Fruit fly (Drosophila melanogaster) whole organism, embryonic: ENCODE results near the gene CG4968.
A peak's percentile ranks its signal among the peaks of the same experiment; 100 is the strongest.

Experiments used
- CG10274 ChIP-seq: fragments of 200-800 bp; sonication (Bioruptor generic); optimal IDR thresholded peaks from 3 replicates; lab custom pipeline; 2017; ENCODE audit warnings: missing biosample characterization, mild to moderate bottlenecking, missing genetic modification characterization
- CG10321 ChIP-seq: fragments of 200-800 bp; sonication (Bioruptor generic); IDR thresholded peaks from 2 replicates; pipeline ENCODE4 v1.3.6; 2022; ENCODE audit warnings: missing biosample characterization, missing genetic modification characterization
- CG11695 ChIP-seq: fragments of 200-800 bp; sonication (Bioruptor generic); IDR thresholded peaks from 3 replicates; pipeline ENCODE4 v1.3.6; 2022; ENCODE audit warnings: missing biosample characterization, missing genetic modification characterization
- CG12219 ChIP-seq: fragments of 200-800 bp; sonication (Bioruptor generic); optimal IDR thresholded peaks from 3 replicates; lab custom pipeline; 2018; ENCODE audit warnings: missing biosample characterization, mild to moderate bottlenecking, missing genetic modification characterization
- CG12299 ChIP-seq: fragments of 200-800 bp; sonication (Bioruptor generic); optimal IDR thresholded peaks from 2 replicates; lab custom pipeline; 2018; ENCODE audit warnings: missing biosample characterization, mild to moderate bottlenecking, missing genetic modification characterization
- CG12391 ChIP-seq: fragments of 200-800 bp; sonication (Bioruptor generic); optimal IDR thresholded peaks from 3 replicates; lab custom pipeline; 2018; ENCODE audit warnings: missing biosample characterization, mild to moderate bottlenecking, missing genetic modification characterization, moderate library complexity
- CG14050 ChIP-seq: fragments of 200-800 bp; sonication (Bioruptor generic); IDR thresholded peaks from 3 replicates; pipeline ENCODE4 v1.3.6; 2022; ENCODE audit warnings: missing biosample characterization, missing genetic modification characterization
- CG15696 ChIP-seq: fragments of 200-800 bp; sonication (Bioruptor generic); optimal IDR thresholded peaks from 2 replicates; lab custom pipeline; 2019; ENCODE audit warnings: missing biosample characterization, mild to moderate bottlenecking, missing genetic modification characterization, moderate library complexity
- CG1647 ChIP-seq: fragments of 200-800 bp; sonication (Bioruptor generic); optimal IDR thresholded peaks from 3 replicates; lab custom pipeline; 2016; ENCODE audit warnings: missing biosample characterization, missing genetic modification characterization
- CG17612 ChIP-seq: fragments of 200-800 bp; sonication (Bioruptor generic); IDR thresholded peaks from 2 replicates; pipeline ENCODE4 v1.3.6; 2022; ENCODE audit warnings: missing biosample characterization, missing genetic modification characterization
- CG2120 ChIP-seq: fragments of 200-800 bp; sonication (Bioruptor generic); optimal IDR thresholded peaks from 3 replicates; lab custom pipeline; 2016; ENCODE audit warnings: missing biosample characterization, missing genetic modification characterization
- CG31441 ChIP-seq: fragments of 200-800 bp; sonication (Bioruptor generic); IDR thresholded peaks from 2 replicates; pipeline ENCODE4 v1.3.6; 2022; ENCODE audit warnings: missing biosample characterization, missing genetic modification characterization
- CG32767 ChIP-seq: fragments of 200-800 bp; sonication (Bioruptor generic); IDR thresholded peaks from 2 replicates; pipeline ENCODE4 v1.3.6; 2022; ENCODE audit warnings: missing biosample characterization, missing genetic modification characterization
- CG34224 ChIP-seq: fragments of 200-800 bp; sonication (Bioruptor generic); IDR thresholded peaks from 3 replicates; pipeline ENCODE4 v1.3.6; 2022; ENCODE audit warnings: missing biosample characterization, missing genetic modification characterization; ENCODE audit not compliant: partially characterized antibody
- CG3838 ChIP-seq: fragments of 200-800 bp; sonication (Bioruptor generic); optimal IDR thresholded peaks from 3 replicates; lab custom pipeline; 2016; ENCODE audit warnings: missing biosample characterization, missing genetic modification characterization
- CG4404 ChIP-seq: fragments of 200-800 bp; sonication (Bioruptor generic); IDR thresholded peaks from 2 replicates; pipeline ENCODE4 v1.3.6; 2022; ENCODE audit warnings: missing biosample characterization, missing genetic modification characterization
- CG6689 ChIP-seq: fragments of 200-800 bp; sonication (Bioruptor generic); IDR thresholded peaks from 2 replicates; pipeline ENCODE4 v1.3.6; 2022; ENCODE audit warnings: missing biosample characterization, missing genetic modification characterization
- CG7271 ChIP-seq: fragments of 200-800 bp; sonication (Bioruptor generic); optimal IDR thresholded peaks from 2 replicates; lab custom pipeline; 2018; ENCODE audit warnings: missing biosample characterization, mild to moderate bottlenecking, missing genetic modification characterization, moderate library complexity
- CG9609 ChIP-seq: fragments of 200-800 bp; sonication (Bioruptor generic); optimal IDR thresholded peaks from 3 replicates; lab custom pipeline; 2016; ENCODE audit warnings: missing biosample characterization, missing genetic modification characterization
- Chrac-16 ChIP-seq: fragments of 200-800 bp; sonication (Bioruptor generic); optimal IDR thresholded peaks from 3 replicates; lab custom pipeline; 2016; ENCODE audit warnings: missing biosample characterization, missing genetic modification characterization
- Dbx ChIP-seq: fragments of 200-800 bp; sonication (Bioruptor generic); IDR thresholded peaks from 3 replicates; pipeline ENCODE4 v1.3.6; 2022; ENCODE audit warnings: missing biosample characterization, missing genetic modification characterization
- Fer1 ChIP-seq: fragments of 200-800 bp; sonication (Bioruptor generic); optimal IDR thresholded peaks from 2 replicates; lab custom pipeline; 2017; ENCODE audit warnings: missing biosample characterization, mild to moderate bottlenecking, missing genetic modification characterization
- Hand ChIP-seq: fragments of 200-800 bp; sonication (Bioruptor generic); optimal IDR thresholded peaks from 2 replicates; lab custom pipeline; 2017; ENCODE audit warnings: mild to moderate bottlenecking, missing biosample characterization, missing genetic modification reagents, missing genetic modification characterization
- HmgD ChIP-seq: fragments of 200-800 bp; sonication (Bioruptor generic); optimal IDR thresholded peaks from 3 replicates; lab custom pipeline; 2016; ENCODE audit warnings: missing biosample characterization, missing genetic modification characterization
- Hmx ChIP-seq: fragments of 200-800 bp; sonication (Bioruptor generic); optimal IDR thresholded peaks from 2 replicates; lab custom pipeline; 2016; ENCODE audit warnings: missing biosample characterization, missing genetic modification characterization
- Hr39 ChIP-seq: fragments of >200 bp; optimal IDR thresholded peaks from 2 replicates; lab custom pipeline; 2017
- Hsf ChIP-seq: fragments of 200-800 bp; sonication (Bioruptor generic); optimal IDR thresholded peaks from 3 replicates; lab custom pipeline; 2016; ENCODE audit warnings: missing biosample characterization, missing genetic modification characterization
- Jarid2 ChIP-seq: fragments of 200-800 bp; sonication (Bioruptor generic); optimal IDR thresholded peaks from 3 replicates; lab custom pipeline; 2017; ENCODE audit warnings: mild to moderate bottlenecking, missing biosample characterization, missing genetic modification reagents, missing genetic modification characterization
- Max ChIP-seq: fragments of 200-800 bp; sonication (Bioruptor generic); optimal IDR thresholded peaks from 2 replicates; lab custom pipeline; 2016; ENCODE audit warnings: missing biosample characterization, mild to moderate bottlenecking, missing genetic modification characterization
- Meics ChIP-seq: fragments of 200-800 bp; sonication (Bioruptor generic); optimal IDR thresholded peaks from 2 replicates; lab custom pipeline; 2017; ENCODE audit warnings: missing biosample characterization, mild to moderate bottlenecking, missing genetic modification characterization
- Taf1 ChIP-seq: fragments of 200-800 bp; sonication (Bioruptor generic); IDR thresholded peaks from 2 replicates; pipeline ENCODE4 v1.3.6; 2022; ENCODE audit warnings: missing biosample characterization, missing genetic modification characterization
- dimm ChIP-seq: fragments of 200-800 bp; sonication (Bioruptor generic); IDR thresholded peaks from 2 replicates; pipeline ENCODE4 v1.3.6; 2022; ENCODE audit warnings: missing biosample characterization, missing genetic modification characterization
- dpn ChIP-seq, 2 experiments: fragments of 200-800 bp; sonication (Bioruptor generic); optimal IDR thresholded peaks; 3 replicates each; lab custom pipeline; 2016; ENCODE audit warnings: missing biosample characterization in 2 of 2, missing genetic modification characterization in 2 of 2
- fd102C ChIP-seq: fragments of 200-800 bp; sonication (Bioruptor generic); optimal IDR thresholded peaks from 2 replicates; lab custom pipeline; 2018; ENCODE audit warnings: missing biosample characterization, mild to moderate bottlenecking, missing genetic modification characterization, moderate library complexity
- gce ChIP-seq: fragments of 200-800 bp; sonication (Bioruptor generic); IDR thresholded peaks from 3 replicates; pipeline ENCODE4 v1.3.6; 2022; ENCODE audit warnings: missing biosample characterization, missing genetic modification characterization
- ham ChIP-seq: fragments of 200-800 bp; sonication (Bioruptor generic); IDR thresholded peaks from 2 replicates; pipeline ENCODE4 v1.3.6; 2022; ENCODE audit warnings: missing biosample characterization, missing genetic modification characterization
- jing ChIP-seq: fragments of 200-800 bp; sonication (Bioruptor generic); optimal IDR thresholded peaks from 2 replicates; lab custom pipeline; 2018; ENCODE audit warnings: missing biosample characterization, mild to moderate bottlenecking, missing genetic modification characterization
- jumu ChIP-seq: fragments of 200-800 bp; sonication (Bioruptor generic); optimal IDR thresholded peaks from 3 replicates; lab custom pipeline; 2016; ENCODE audit warnings: missing biosample characterization, missing genetic modification characterization
- kah ChIP-seq: fragments of 200-800 bp; sonication (Bioruptor generic); optimal IDR thresholded peaks from 2 replicates; lab custom pipeline; 2018; ENCODE audit warnings: missing biosample characterization, mild to moderate bottlenecking, missing genetic modification characterization
- kni ChIP-seq: fragments of 200-800 bp; sonication (Bioruptor generic); optimal IDR thresholded peaks from 3 replicates; lab custom pipeline; 2017; ENCODE audit warnings: mild to moderate bottlenecking, missing biosample characterization, missing genetic modification reagents, missing genetic modification characterization
- nerfin-1 ChIP-seq: fragments of 200-800 bp; sonication (Bioruptor generic); optimal IDR thresholded peaks from 3 replicates; lab custom pipeline; 2019; ENCODE audit warnings: missing biosample characterization, mild to moderate bottlenecking, missing genetic modification characterization, moderate library complexity
- nerfin-2 ChIP-seq: fragments of 200-800 bp; sonication (Bioruptor generic); IDR thresholded peaks from 2 replicates; pipeline ENCODE4 v1.3.6; 2022; ENCODE audit warnings: missing biosample characterization, missing genetic modification characterization; ENCODE audit not compliant: partially characterized antibody
- org-1 ChIP-seq: fragments of 200-800 bp; sonication (Bioruptor generic); optimal IDR thresholded peaks from 2 replicates; lab custom pipeline; 2017; ENCODE audit warnings: missing biosample characterization, missing genetic modification characterization
- pfk ChIP-seq: fragments of 200-800 bp; sonication (Bioruptor generic); optimal IDR thresholded peaks from 2 replicates; lab custom pipeline; 2018; ENCODE audit warnings: missing biosample characterization, mild to moderate bottlenecking, missing genetic modification characterization, moderate library complexity
- shn ChIP-seq: fragments of 200-800 bp; sonication (Bioruptor generic); optimal IDR thresholded peaks from 3 replicates; lab custom pipeline; 2016; ENCODE audit warnings: missing biosample characterization, missing genetic modification characterization
- ssp ChIP-seq: fragments of 200-800 bp; sonication (Bioruptor generic); IDR thresholded peaks from 2 replicates; pipeline ENCODE4 v1.3.6; 2022; ENCODE audit warnings: missing biosample characterization, missing genetic modification characterization
- stc ChIP-seq: fragments of 200-800 bp; sonication (Bioruptor generic); IDR thresholded peaks from 2 replicates; pipeline ENCODE4 v1.3.6; 2022; ENCODE audit warnings: missing biosample characterization, missing genetic modification characterization
- trh ChIP-seq: fragments of 200-800 bp; sonication (Bioruptor generic); optimal IDR thresholded peaks from 2 replicates; lab custom pipeline; 2016; ENCODE audit warnings: missing biosample characterization, missing genetic modification characterization
- vvl ChIP-seq: fragments of 200-800 bp; sonication (Bioruptor generic); IDR thresholded peaks from 2 replicates; pipeline ENCODE4 v1.3.6; 2022; ENCODE audit warnings: missing biosample characterization, missing genetic modification characterization
- z ChIP-seq: fragments of 200-800 bp; sonication (Bioruptor generic); IDR thresholded peaks from 3 replicates; pipeline ENCODE4 v1.3.6; 2022; ENCODE audit warnings: missing biosample characterization, missing genetic modification characterization

The CG4968 gene

DNA sequence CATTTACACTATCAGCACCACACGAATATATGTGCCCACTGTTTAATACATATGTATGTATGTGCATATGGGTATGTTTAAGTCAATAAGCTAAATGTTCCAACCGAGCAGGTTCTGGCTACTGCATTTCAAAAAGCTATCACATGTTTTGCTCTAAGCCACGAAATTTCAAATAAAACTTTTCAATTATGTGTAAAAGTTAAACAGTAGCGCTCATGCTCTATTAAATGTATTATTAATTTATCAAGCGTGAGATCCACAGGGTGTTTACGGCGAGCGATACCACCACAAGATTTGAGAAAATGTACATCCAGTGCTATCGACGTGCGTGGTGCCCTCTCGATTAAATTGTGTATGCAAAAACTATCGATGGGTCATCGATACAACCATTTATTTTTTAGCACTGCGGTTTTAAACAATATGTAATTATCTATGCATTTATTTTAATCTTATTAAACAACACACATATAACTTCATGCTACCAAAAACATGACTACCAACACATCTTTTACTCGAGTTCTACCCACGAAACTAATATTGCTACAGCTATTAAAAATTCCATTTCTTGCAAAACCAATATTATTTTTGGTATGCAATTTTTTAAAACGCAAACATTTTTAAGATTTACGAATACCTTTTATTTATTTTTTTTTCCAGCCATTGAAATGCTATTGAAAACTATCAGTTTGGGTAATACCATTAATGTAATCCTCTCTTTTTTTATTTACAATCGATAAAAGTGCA lies 45.8 kb upstream of the CG4968 start, which contains the start of gene Pten (continued):
- peak; percentile 61 for TF ChIP-seq pfk
- TF ChIP-seq CG32767: peak; percentile 78
- TF ChIP-seq ham (GFP tag; lab: Robert Waterston, UW): no peak
- peak; percentile 16 for TF ChIP-seq CG9609 (GFP tag; lab: Kevin White, UChicago)
- peak; percentile 16 for TF ChIP-seq trh (GFP tag; lab: Kevin White, UChicago)
- TF ChIP-seq ssp (GFP tag; lab: Robert Waterston, UW): peak; percentile 81
- peak; percentile 5 for TF ChIP-seq shn (GFP tag; lab: Kevin White, UChicago)
- no peak for TF ChIP-seq HmgD (GFP tag; lab: Kevin White, UChicago)
- peak; percentile 37 for TF ChIP-seq CG2120 (GFP tag; lab: Kevin White, UChicago)
- no peak for TF ChIP-seq z (GFP tag; lab: Robert Waterston, UW)
- TF ChIP-seq CG3838 (GFP tag; lab: Kevin White, UChicago): no peak
- no peak for TF ChIP-seq CG17612 (GFP tag; lab: Robert Waterston, UW)
- TF ChIP-seq CG1647: peak; percentile 38
- peak; percentile 44 for TF ChIP-seq fd102C (GFP tag; lab: Kevin White, UChicago)
- no peak for TF ChIP-seq jing (GFP tag; lab: Kevin White, UChicago)
- peak; percentile 67; the same call in 1 of the 2 replicates for TF ChIP-seq stc (GFP tag; lab: Robert Waterston, UW)
- no peak for TF ChIP-seq gce
- peak; percentile 89 for TF ChIP-seq nerfin-2
- TF ChIP-seq CG12219: peak; percentile 27
- peak; percentile 63 for TF ChIP-seq Hsf (GFP tag; lab: Kevin White, UChicago)
- peak; percentile 75 for TF ChIP-seq Meics
- TF ChIP-seq kni (GFP tag; lab: Kevin White, UChicago): no peak
- peak; percentile 79 for TF ChIP-seq Max (GFP tag; lab: Kevin White, UChicago)
- peak; percentile 55 for TF ChIP-seq Fer1
- peak; percentile 43; the same call in 2 of the 3 replicates for TF ChIP-seq CG14050 (GFP tag; lab: Robert Waterston, UW)
- peak; percentile 53 for TF ChIP-seq CG12299
- TF ChIP-seq dimm: no peak
- peak; percentile 63 for TF ChIP-seq CG15696 (tag; lab: Kevin White, UChicago)
- TF ChIP-seq Chrac-16: peak; percentile 68
- TF ChIP-seq CG12391 (tag; lab: Kevin White, UChicago): peak; percentile 75
- TF ChIP-seq CG10274 (GFP tag; lab: Kevin White, UChicago): peak; percentile 28
- TF ChIP-seq CG4404 (GFP tag; lab: Robert Waterston, UW): no peak
- TF ChIP-seq CG6689 (GFP tag; lab: Robert Waterston, UW): peak; percentile 75
- peak; percentile 63 to 76 for TF ChIP-seq dpn (GFP tag; optimal IDR thresholded peaks at IDR 0.05; lab: Kevin White, UChicago)
- TF ChIP-seq jumu (GFP tag; lab: Kevin White, UChicago): peak; percentile 64
- TF ChIP-seq org-1: no peak
- no peak for TF ChIP-seq Jarid2 (GFP tag; lab: Kevin White, UChicago)
- no peak for TF ChIP-seq CG10321 (GFP tag; lab: Robert Waterston, UW)
- TF ChIP-seq CG7271: peak; percentile 16
- TF ChIP-seq kah (GFP tag; lab: Kevin White, UChicago): peak; percentile 83
- TF ChIP-seq vvl (GFP tag; lab: Robert Waterston, UW): peak; percentile 58; the same call in 1 of the 2 replicates
- TF ChIP-seq Taf1 (GFP tag; lab: Robert Waterston, UW): 0 out of 2 replicates have a peak, but pooled peaks have one; percentile 18
- TF ChIP-seq Dbx (GFP tag; lab: Robert Waterston, UW): peak; percentile 76; the same call in 2 of the 3 replicates
- peak; percentile 80 for TF ChIP-seq CG34224 (GFP tag; lab: Robert Waterston, UW)
- TF ChIP-seq Hand (GFP tag; lab: Kevin White, UChicago): no peak
- peak; percentile 73; the same call in 1 of the 3 replicates for TF ChIP-seq CG11695
- TF ChIP-seq Hr39 (lab: Kevin White, UChicago): no peak
- TF ChIP-seq Hmx (GFP tag; lab: Kevin White, UChicago): peak; percentile 41
- TF ChIP-seq nerfin-1 (tag; lab: Kevin White, UChicago): peak; percentile 48
- no peak for TF ChIP-seq CG31441 (GFP tag; lab: Robert Waterston, UW)
